Worm (Caenorhabditis elegans) whole organism, L3 larva: ENCODE measurements around the gene T21H3.5.

Experiments used
- ceh-82 ChIP-seq: fragments of 150-350 bp; optimal IDR thresholded peaks from 2 replicates; lab custom pipeline; 2014; ENCODE audit warnings: missing biosample characterization, missing genetic modification characterization
- elt-3 ChIP-seq, 3 experiments: fragments of 150-350 bp in 1 of 3; sonication (generic microtip) in 2 of 3; optimal IDR thresholded peaks; 2 replicates in 2 of 3; 4 replicates in 1 of 3; lab custom pipeline; 2014 to 2017; ENCODE audit warnings: missing biosample characterization in 3 of 3, missing genetic modification characterization in 3 of 3
- hmg-11 ChIP-seq: sonication (generic microtip); optimal IDR thresholded peaks from 2 replicates; lab custom pipeline; 2016; ENCODE audit warnings: missing genetic modification characterization, missing compliant biosample characterization
- mdl-1 ChIP-seq: fragments of 150-350 bp; optimal IDR thresholded peaks from 2 replicates; lab custom pipeline; 2014; ENCODE audit warnings: missing biosample characterization, missing genetic modification characterization
- nhr-76 ChIP-seq: fragments of 150-350 bp; sonication (generic microtip); optimal IDR thresholded peaks from 5 replicates; lab custom pipeline; 2014; ENCODE audit warnings: missing biosample characterization, missing genetic modification characterization
- pha-4 ChIP-seq: fragments of 150-350 bp; optimal IDR thresholded peaks from 2 replicates; lab custom pipeline; 2014; ENCODE audit warnings: missing biosample characterization, missing genetic modification reagents, missing genetic modification characterization

- TF ChIP-seq pha-4 (tag; lab: Kevin White, UChicago) (no peak), elt-3 (tag; optimal IDR thresholded peaks at IDR 0.05; lab: Kevin White, UChicago) (no peak), hmg-11 (tag; lab: Kevin White, UChicago) (no peak), mdl-1 (tag; lab: Kevin White, UChicago) (no peak), nhr-76 (tag; lab: Kevin White, UChicago) (no peak), ceh-82 (tag; lab: Kevin White, UChicago) (no peak)
These were observed 30.9 kb downstream of the T21H3.5 start for ce11 chrV:1133223-1133622.
